Fruit fly (Drosophila melanogaster): ENCODE data around the gene slmb.

- TF ChIP-seq lola (GFP tag; optimal IDR thresholded peaks at IDR 0.05) (no peak), br (GFP tag; optimal IDR thresholded peaks at IDR 0.05) (no peak), psq (GFP tag; optimal IDR thresholded peaks at IDR 0.05) (no peak), Mio (GFP tag; optimal IDR thresholded peaks at IDR 0.05) (no peak), dmrt93B (GFP tag; optimal IDR thresholded peaks at IDR 0.05) (no peak), OdsH (GFP tag; optimal IDR thresholded peaks at IDR 0.05) (no peak), CG9705 (GFP tag; optimal IDR thresholded peaks at IDR 0.05) (no peak), Hr78 (GFP tag; optimal IDR thresholded peaks at IDR 0.05) (no peak), Hnf4 (GFP tag; optimal IDR thresholded peaks at IDR 0.05) (no peak)
Measured at dm6 chr3R:21158643-21159042, 31.4 kb upstream of the slmb start.
